Fruit fly (Drosophila melanogaster) whole organism, adult: ENCODE results near the gene CG43338.

Experiments used
- CG11617 ChIP-seq: fragments of 200-800 bp; sonication (Bioruptor generic); optimal IDR thresholded peaks from 2 replicates; lab custom pipeline; 2017; ENCODE audit warnings: mild to moderate bottlenecking, missing biosample characterization, missing genetic modification reagents, missing genetic modification characterization
- CG14711 ChIP-seq: fragments of 200-800 bp; sonication (Bioruptor generic); optimal IDR thresholded peaks from 2 replicates; lab custom pipeline; 2018; ENCODE audit warnings: missing biosample characterization, mild to moderate bottlenecking, missing genetic modification characterization, moderate library complexity
- CG33017 ChIP-seq: fragments of 200-800 bp; sonication (Bioruptor generic); optimal IDR thresholded peaks from 2 replicates; lab custom pipeline; 2018; ENCODE audit warnings: missing biosample characterization, mild to moderate bottlenecking, missing genetic modification characterization, moderate library complexity
- CG7101 ChIP-seq: fragments of 200-800 bp; sonication (Bioruptor generic); optimal IDR thresholded peaks from 2 replicates; lab custom pipeline; 2018; ENCODE audit warnings: missing biosample characterization, mild to moderate bottlenecking, missing genetic modification characterization, moderate library complexity
- kay ChIP-seq: fragments of 200-800 bp; sonication (Bioruptor generic); peaks from one replicate; lab custom pipeline; 2016; ENCODE audit warnings: missing biosample characterization, missing genetic modification characterization, borderline replicate concordance
- ovo ChIP-seq: fragments of 200-800 bp; sonication (Bioruptor generic); optimal IDR thresholded peaks from 2 replicates; lab custom pipeline; 2016; ENCODE audit warnings: missing biosample characterization, missing genetic modification characterization
- pad ChIP-seq: fragments of 200-800 bp; sonication (Bioruptor generic); optimal IDR thresholded peaks from 3 replicates; lab custom pipeline; 2017; ENCODE audit warnings: missing biosample characterization, missing genetic modification characterization, mild to moderate bottlenecking, moderate library complexity, missing genetic modification reagents

- no peak for TF ChIP-seq kay (GFP tag; lab: Kevin White, UChicago)
- no peak for TF ChIP-seq CG14711
- no peak for TF ChIP-seq pad (GFP tag; lab: Kevin White, UChicago)
- TF ChIP-seq CG33017 = no peak
- no peak for TF ChIP-seq CG7101 (tag; lab: Kevin White, UChicago)
- TF ChIP-seq ovo = no peak
- no peak for TF ChIP-seq CG11617
Observed at dm6 chr2L:18664707-18665550, 6.1 kb downstream of the CG43338 start.
